Worm (Caenorhabditis elegans) whole organism, L4 larva: ENCODE measurements around the gene lgc-15.

ENCODE experiments used
- F10B5.3 ChIP-seq: sonication (generic microtip); optimal IDR thresholded peaks from 2 replicates; lab custom pipeline; 2016; ENCODE audit warnings: mild to moderate bottlenecking, missing genetic modification characterization, missing compliant biosample characterization
- F37D6.2 ChIP-seq: sonication (generic microtip); optimal IDR thresholded peaks from 2 replicates; lab custom pipeline; 2016; ENCODE audit warnings: mild to moderate bottlenecking, missing genetic modification characterization, missing compliant biosample characterization
- Y48G9A.11 ChIP-seq: fragments of 200-800 bp; sonication (Bioruptor generic); IDR thresholded peaks from 2 replicates; pipeline ENCODE4 v1.3.6; 2022; ENCODE audit warnings: missing genetic modification reagents, missing genetic modification characterization, missing compliant biosample characterization
- ZK546.5 ChIP-seq, 2 experiments: sonication (generic microtip); optimal IDR thresholded peaks; 2 replicates each; lab custom pipeline; 2017; ENCODE audit warnings: missing biosample characterization in 2 of 2, missing genetic modification characterization in 2 of 2
- aha-1 ChIP-seq: fragments of 150-350 bp; peaks from one replicate; lab custom pipeline; 2014; ENCODE audit warnings: missing biosample characterization, missing genetic modification characterization
- ama-1 ChIP-seq: fragments of 150-350 bp; optimal IDR thresholded peaks from 2 replicates; lab custom pipeline; 2014; ENCODE audit warnings: inconsistent platforms, mixed read lengths
- arid-1 ChIP-seq: fragments of 200-800 bp; sonication (Bioruptor generic); conservative IDR thresholded peaks from 2 replicates; pipeline ENCODE4 v1.3.6; 2022; ENCODE audit warnings: missing genetic modification reagents, missing genetic modification characterization, missing compliant biosample characterization
- attf-4 ChIP-seq: sonication (generic microtip); optimal IDR thresholded peaks from 3 replicates; lab custom pipeline; 2017; ENCODE audit warnings: missing biosample characterization, missing genetic modification characterization
- ceh-44 ChIP-seq: fragments of 200-800 bp; sonication (Bioruptor generic); IDR thresholded peaks from 2 replicates; pipeline ENCODE4 v1.3.6; 2022; ENCODE audit warnings: missing genetic modification reagents, missing genetic modification characterization, missing compliant biosample characterization
- daf-16 ChIP-seq, 3 experiments: sonication (generic microtip); optimal IDR thresholded peaks; 2 replicates each; lab custom pipeline; 2016 to 2017; ENCODE audit warnings: missing genetic modification characterization in 3 of 3, missing genetic modification reagents in 3 of 3, mild to moderate bottlenecking in 2 of 3, missing compliant biosample characterization in 2 of 3, missing biosample characterization in 1 of 3, moderate library complexity in 1 of 3
- daf-8 ChIP-seq: fragments of 200-800 bp; sonication (Bioruptor generic); IDR thresholded peaks from 2 replicates; pipeline ENCODE4 v1.3.6; 2022; ENCODE audit warnings: missing genetic modification characterization, missing compliant biosample characterization
- dmd-6 ChIP-seq: fragments of 200-800 bp; sonication (Bioruptor generic); IDR thresholded peaks from 2 replicates; pipeline ENCODE4 v1.3.6; 2022; ENCODE audit warnings: missing genetic modification reagents, missing genetic modification characterization, missing compliant biosample characterization
- duxl-1 ChIP-seq: sonication (generic microtip); optimal IDR thresholded peaks from 2 replicates; lab custom pipeline; 2016; ENCODE audit warnings: mild to moderate bottlenecking, missing genetic modification characterization, moderate library complexity, missing compliant biosample characterization; ENCODE audit not compliant: poor library complexity
- dve-1 ChIP-seq: sonication (generic microtip); optimal IDR thresholded peaks from 2 replicates; lab custom pipeline; 2017; ENCODE audit warnings: antibody characterized with exemption, mild to moderate bottlenecking, missing genetic modification characterization, missing compliant biosample characterization; ENCODE audit not compliant: insufficient read depth
- hlh-11 ChIP-seq: fragments of 200-800 bp; sonication (Bioruptor generic); optimal IDR thresholded peaks from 2 replicates; lab custom pipeline; 2018; ENCODE audit warnings: mild to moderate bottlenecking, missing genetic modification characterization, missing compliant biosample characterization
- hlh-30 ChIP-seq: sonication (generic microtip); optimal IDR thresholded peaks from 2 replicates; lab custom pipeline; 2017; ENCODE audit warnings: antibody characterized with exemption, mild to moderate bottlenecking, missing genetic modification characterization, missing compliant biosample characterization; ENCODE audit not compliant: insufficient read depth
- jun-1 ChIP-seq: fragments of 150-350 bp; optimal IDR thresholded peaks from 2 replicates; lab custom pipeline; 2014; ENCODE audit warnings: missing biosample characterization, missing genetic modification reagents, missing genetic modification characterization
- lin-15B ChIP-seq: fragments of 150-350 bp; sonication (generic microtip); optimal IDR thresholded peaks from 3 replicates; lab custom pipeline; 2014; ENCODE audit warnings: missing biosample characterization, missing genetic modification characterization
- lin-38 ChIP-seq: fragments of 200-800 bp; sonication (Bioruptor generic); IDR thresholded peaks from 2 replicates; pipeline ENCODE4 v1.3.6; 2022; ENCODE audit warnings: missing genetic modification reagents, missing genetic modification characterization, missing compliant biosample characterization
- madf-9 ChIP-seq: fragments of 200-800 bp; sonication (Bioruptor generic); conservative IDR thresholded peaks from 2 replicates; pipeline ENCODE4 v1.3.6; 2022; ENCODE audit warnings: missing genetic modification reagents, missing genetic modification characterization, missing compliant biosample characterization
- mdt-29 ChIP-seq: fragments of 200-800 bp; sonication (Bioruptor generic); IDR thresholded peaks from 2 replicates; pipeline ENCODE4 v1.3.6; 2022; ENCODE audit warnings: missing genetic modification reagents, missing genetic modification characterization, missing compliant biosample characterization
- mxl-3 ChIP-seq: fragments of 200-800 bp; sonication (Bioruptor generic); optimal IDR thresholded peaks from 2 replicates; lab custom pipeline; 2018; ENCODE audit warnings: mild to moderate bottlenecking, missing genetic modification characterization, missing compliant biosample characterization
- nhr-10 ChIP-seq: fragments of 150-350 bp; optimal IDR thresholded peaks from 2 replicates; lab custom pipeline; 2014; ENCODE audit warnings: missing biosample characterization, missing genetic modification characterization
- nhr-11 ChIP-seq: fragments of 150-350 bp; optimal IDR thresholded peaks from 2 replicates; lab custom pipeline; 2014; ENCODE audit warnings: missing biosample characterization, missing genetic modification characterization
- nhr-28 ChIP-seq: fragments of 150-350 bp; optimal IDR thresholded peaks from 2 replicates; lab custom pipeline; 2014; ENCODE audit warnings: missing biosample characterization, missing genetic modification characterization
- nhr-42 ChIP-seq: fragments of 200-800 bp; sonication (Bioruptor generic); IDR thresholded peaks from 2 replicates; pipeline ENCODE4 v1.3.6; 2022; ENCODE audit warnings: missing genetic modification characterization, missing compliant biosample characterization
- nhr-76 ChIP-seq: fragments of 150-350 bp; optimal IDR thresholded peaks from 2 replicates; lab custom pipeline; 2014; ENCODE audit warnings: missing biosample characterization, missing genetic modification characterization
- nhr-77 ChIP-seq: fragments of 150-350 bp; optimal IDR thresholded peaks from 2 replicates; lab custom pipeline; 2014; ENCODE audit warnings: missing biosample characterization, missing genetic modification characterization
- pqm-1 ChIP-seq: sonication (generic microtip); optimal IDR thresholded peaks from 2 replicates; lab custom pipeline; 2017; ENCODE audit warnings: missing biosample characterization, missing genetic modification characterization
- saeg-2 ChIP-seq: fragments of 200-800 bp; sonication (Bioruptor generic); IDR thresholded peaks from 2 replicates; pipeline ENCODE4 v1.3.6; 2022; ENCODE audit warnings: missing genetic modification reagents, missing genetic modification characterization, missing compliant biosample characterization
- sdz-12 ChIP-seq: fragments of 200-800 bp; sonication (Bioruptor generic); optimal IDR thresholded peaks from 2 replicates; lab custom pipeline; 2018; ENCODE audit warnings: mild to moderate bottlenecking, missing genetic modification characterization, missing compliant biosample characterization
- set-16 ChIP-seq: fragments of 200-800 bp; sonication (Bioruptor generic); IDR thresholded peaks from 2 replicates; pipeline ENCODE4 v1.3.6; 2022; ENCODE audit warnings: missing genetic modification reagents, missing genetic modification characterization, missing compliant biosample characterization
- skn-1 ChIP-seq: fragments of 150-350 bp; optimal IDR thresholded peaks from 2 replicates; lab custom pipeline; 2014; ENCODE audit warnings: missing biosample characterization, missing genetic modification characterization
- snpc-1.2 ChIP-seq: fragments of 200-800 bp; sonication (Bioruptor generic); IDR thresholded peaks from 2 replicates; pipeline ENCODE4 v1.3.6; 2022; ENCODE audit warnings: missing genetic modification reagents, missing genetic modification characterization, missing compliant biosample characterization
- snpc-4 ChIP-seq: fragments of 150-350 bp; optimal IDR thresholded peaks from 2 replicates; lab custom pipeline; 2014; ENCODE audit warnings: missing biosample characterization, missing genetic modification characterization
- unc-62 ChIP-seq, 3 experiments: fragments of 150-350 bp in 1 of 3; sonication (generic microtip); optimal IDR thresholded peaks in 2 of 3; peaks in 1 of 3; 1 replicate in 1 of 3; 2 replicates in 2 of 3; lab custom pipeline; 2014 to 2017; ENCODE audit warnings: missing biosample characterization in 3 of 3, missing genetic modification characterization in 3 of 3, missing genetic modification reagents in 3 of 3, missing genotype in 1 of 3
- vab-7 ChIP-seq: fragments of 200-800 bp; sonication (Bioruptor generic); IDR thresholded peaks from 2 replicates; pipeline ENCODE4 v1.3.6; 2022; ENCODE audit warnings: missing genetic modification reagents, missing genetic modification characterization, missing compliant biosample characterization
- ztf-11 ChIP-seq: fragments of 150-350 bp; optimal IDR thresholded peaks from 2 replicates; lab custom pipeline; 2014; ENCODE audit warnings: missing biosample characterization, missing genetic modification characterization

Gene lgc-15

DNA sequence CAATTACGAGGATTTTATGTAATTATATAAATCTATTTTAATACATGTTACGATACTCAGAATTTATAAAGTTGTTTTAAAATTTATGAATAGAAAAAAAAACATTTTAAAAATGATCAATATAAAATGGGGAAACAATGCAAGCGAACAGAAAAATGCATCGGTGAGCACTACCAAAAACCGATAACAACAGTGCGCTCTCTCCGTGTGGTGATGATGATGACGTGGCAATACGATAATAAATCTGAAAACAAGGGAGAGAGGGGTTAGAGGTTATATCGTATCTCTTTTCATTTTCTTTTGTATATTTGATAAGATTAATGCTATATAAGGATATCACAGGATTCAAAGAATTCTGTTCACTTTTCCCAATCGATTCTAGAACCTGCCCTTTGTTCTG lies 31.8 kb downstream of the lgc-15 start:
- no peak for TF ChIP-seq Y48G9A.11 (GFP tag; lab: Robert Waterston, UW)
- TF ChIP-seq skn-1 (tag; lab: Kevin White, UChicago) = no peak
- TF ChIP-seq aha-1 (tag; lab: Kevin White, UChicago) = no peak
- TF ChIP-seq nhr-28 (tag; lab: Kevin White, UChicago) = peak; percentile 30
- peak; percentile 20 for TF ChIP-seq pqm-1 (tag; lab: Kevin White, UChicago)
- TF ChIP-seq daf-8 = no peak
- TF ChIP-seq daf-16 (GFP tag; optimal IDR thresholded peaks at IDR 0.05; lab: Kevin White, UChicago) = no peak
- TF ChIP-seq daf-16 (tag; optimal IDR thresholded peaks at IDR 0.05; lab: Kevin White, UChicago) = peak; percentile 72
- TF ChIP-seq set-16 (GFP tag; lab: Robert Waterston, UW) = no peak
- peak; percentile 47 for TF ChIP-seq dve-1 (tag; lab: Kevin White, UChicago)
- peak in 1 of 2 experiments; percentile 85 for TF ChIP-seq unc-62 (GFP tag; optimal IDR thresholded peaks at IDR 0.05 in 1 of 2; lab: Kevin White, UChicago)
- TF ChIP-seq unc-62 (tag; optimal IDR thresholded peaks at IDR 0.05; lab: Kevin White, UChicago) = no peak
- TF ChIP-seq nhr-42 (GFP tag; lab: Robert Waterston, UW) = no peak
- no peak for TF ChIP-seq sdz-12 (GFP tag; lab: Kevin White, UChicago)

DNA sequence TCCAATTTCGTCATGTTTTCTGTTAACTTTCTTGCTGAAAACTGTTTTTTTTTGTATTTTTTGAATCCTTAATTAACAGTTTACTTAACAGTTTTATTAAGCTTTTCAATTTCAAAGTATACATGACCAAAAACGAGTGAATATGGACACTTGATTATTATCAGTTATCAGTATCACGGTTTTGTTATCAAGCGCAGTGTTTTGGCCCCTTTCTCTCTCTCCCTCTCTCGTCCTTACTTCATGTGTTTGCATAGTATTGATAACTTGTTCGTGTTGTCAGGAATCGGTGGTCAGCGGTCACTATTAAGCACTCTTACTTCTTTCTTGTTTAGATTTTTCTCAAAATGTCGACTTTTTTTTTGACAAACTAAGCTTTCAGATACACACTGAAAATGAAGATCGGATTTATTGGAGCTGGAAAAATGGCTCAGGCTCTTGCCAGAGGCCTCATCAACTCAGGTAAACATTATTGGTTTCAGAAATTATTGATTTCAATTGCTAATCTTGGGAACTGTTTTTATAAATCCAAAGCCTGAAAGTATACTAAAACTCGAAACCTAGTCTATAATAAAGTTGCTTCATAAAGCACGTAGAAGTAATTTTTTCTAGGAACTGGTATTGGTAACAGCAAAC lies 32.4 kb downstream of the lgc-15 start, which contains the start of gene pycr-1:
TSS of gene pycr-1 (plus strand) at position 380 of the 633 bp plus-strand sequence.
- TF ChIP-seq arid-1 (GFP tag; lab: Robert Waterston, UW) (no peak), dve-1 (tag; lab: Kevin White, UChicago) (peak; percentile 14), mdt-29 (GFP tag; lab: Robert Waterston, UW) (no peak), nhr-28 (tag; lab: Kevin White, UChicago) (peak; percentile 65), pqm-1 (tag; lab: Kevin White, UChicago) (peak; percentile 77), dmd-6 (GFP tag; lab: Robert Waterston, UW) (peak; percentile 39), snpc-1.2 (no peak), F37D6.2 (no peak), ama-1 (no peak), hlh-30 (tag; lab: Kevin White, UChicago) (peak; percentile 24), lin-15B (no peak), hlh-11 (peak; percentile 49), aha-1 (tag; lab: Kevin White, UChicago) (peak; percentile 62), daf-16 (GFP tag; optimal IDR thresholded peaks at IDR 0.05; lab: Kevin White, UChicago) (no peak), daf-16 (tag; optimal IDR thresholded peaks at IDR 0.05; lab: Kevin White, UChicago) (peak; percentile 90), nhr-76 (tag; lab: Kevin White, UChicago) (no peak)

DNA sequence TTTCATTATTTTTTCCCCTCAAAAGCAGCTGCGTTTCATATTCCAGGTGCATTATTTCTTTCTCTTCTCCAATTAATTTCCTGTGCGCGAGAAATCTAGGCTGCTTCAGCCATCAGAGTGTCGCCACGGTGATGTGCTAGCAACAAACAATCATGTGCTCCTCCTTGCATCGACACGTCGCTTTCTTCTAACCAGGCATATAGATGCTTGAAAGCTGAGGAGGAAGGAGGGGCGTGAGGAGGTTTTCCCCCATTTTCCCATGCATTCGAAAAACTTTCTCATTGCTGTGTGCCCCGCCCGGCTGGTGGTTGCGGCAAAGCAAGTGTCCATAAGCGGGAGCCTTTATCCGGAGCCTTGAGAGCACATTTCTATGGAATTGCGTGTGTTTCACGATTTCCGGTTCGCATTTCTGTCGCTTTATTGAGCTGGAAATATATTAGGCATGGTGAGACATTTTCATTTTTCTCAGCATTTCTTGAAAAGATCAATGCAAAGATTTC lies 35.6 kb downstream of the lgc-15 start, which contains the start of gene znf-474:
TSS of gene znf-474 (plus strand) at position 287 of the 500 bp plus-strand sequence.
- no peak for TF ChIP-seq madf-9 (GFP tag; lab: Robert Waterston, UW)
- peak; percentile 4 for TF ChIP-seq nhr-11 (tag; lab: Kevin White, UChicago)
- TF ChIP-seq mdt-29 (GFP tag; lab: Robert Waterston, UW) = no peak
- TF ChIP-seq, all 104 proteins: peak for 1

DNA sequence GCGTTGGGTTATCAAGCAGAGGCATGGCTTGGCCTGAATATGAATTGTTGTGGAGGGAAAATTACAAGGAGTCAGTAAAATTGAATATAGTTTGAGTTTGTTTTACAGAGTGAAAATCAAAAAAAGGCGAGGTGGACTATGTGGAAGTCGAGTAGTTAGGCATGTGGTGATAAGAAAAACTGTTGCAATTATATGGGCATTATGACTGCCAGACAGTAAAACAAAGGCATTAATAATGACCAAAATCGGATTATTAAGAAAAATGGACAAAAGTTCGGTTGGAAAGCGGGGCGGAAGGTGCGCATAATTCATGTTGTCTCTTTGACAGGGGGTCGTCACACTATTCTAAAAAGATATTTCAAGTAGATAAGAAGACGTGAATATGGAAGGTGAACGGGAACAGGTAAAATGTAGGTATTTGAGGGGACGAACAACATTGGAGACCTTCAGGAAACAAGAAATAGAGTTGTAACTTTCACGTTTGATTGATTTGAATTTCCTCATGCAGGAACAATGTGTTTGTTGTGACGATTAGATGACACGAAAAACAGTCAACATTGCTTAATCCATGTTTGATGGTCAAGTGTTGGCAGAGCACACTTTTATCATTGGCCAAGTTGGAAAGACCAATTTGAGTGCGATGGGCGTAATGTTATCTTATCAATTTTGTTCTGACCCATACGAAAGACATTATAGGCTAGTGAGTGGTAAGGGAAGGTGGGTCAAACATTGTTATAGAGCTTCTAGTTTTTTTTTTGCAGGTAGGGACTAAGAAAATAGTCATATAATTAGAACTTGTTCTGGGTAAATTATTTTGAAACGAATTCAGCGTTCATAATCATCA lies 40.2 kb downstream of the lgc-15 start, which contains the start of gene mfsd-11:
TSS of gene mfsd-11 (minus strand) at position 51 of the 844 bp plus-strand sequence.
- peak; percentile 43 for TF ChIP-seq pqm-1 (tag; lab: Kevin White, UChicago)
- TF ChIP-seq saeg-2 (GFP tag; lab: Robert Waterston, UW) = no peak
- TF ChIP-seq nhr-10 = no peak
- no peak for TF ChIP-seq snpc-4 (tag; lab: Kevin White, UChicago)
- TF ChIP-seq dmd-6 (GFP tag; lab: Robert Waterston, UW) = 0 out of 2 replicates have a peak, but pooled peaks have one; percentile 10
- no peak for TF ChIP-seq nhr-42 (GFP tag; lab: Robert Waterston, UW)
- no peak for TF ChIP-seq ceh-44 (GFP tag; lab: Robert Waterston, UW)
- TF ChIP-seq ztf-11 (tag; lab: Kevin White, UChicago) = no peak
- TF ChIP-seq lin-38 (GFP tag; lab: Robert Waterston, UW) = no peak
- TF ChIP-seq attf-4 (tag; lab: Kevin White, UChicago) = no peak
- no peak for TF ChIP-seq jun-1 (tag; lab: Kevin White, UChicago)
- TF ChIP-seq lin-15B = no peak
- peak; percentile 13 for TF ChIP-seq nhr-28 (tag; lab: Kevin White, UChicago)
- TF ChIP-seq vab-7 (GFP tag; lab: Robert Waterston, UW) = no peak
- TF ChIP-seq snpc-1.2 = no peak
- TF ChIP-seq aha-1 (tag; lab: Kevin White, UChicago) = no peak
- TF ChIP-seq nhr-77 (tag; lab: Kevin White, UChicago) = no peak
- TF ChIP-seq ZK546.5 (tag; optimal IDR thresholded peaks at IDR 0.05; lab: Kevin White, UChicago) = no peak
- no peak for TF ChIP-seq mxl-3 (GFP tag; lab: Kevin White, UChicago)
- no peak for TF ChIP-seq daf-16 (GFP tag; optimal IDR thresholded peaks at IDR 0.05; lab: Kevin White, UChicago)
- TF ChIP-seq daf-16 (tag; optimal IDR thresholded peaks at IDR 0.05; lab: Kevin White, UChicago) = peak; percentile 43
- TF ChIP-seq unc-62 (GFP tag; optimal IDR thresholded peaks at IDR 0.05 in 1 of 2; lab: Kevin White, UChicago) = peak in 1 of 2 experiments; percentile 65
- TF ChIP-seq unc-62 (tag; optimal IDR thresholded peaks at IDR 0.05; lab: Kevin White, UChicago) = no peak
- TF ChIP-seq duxl-1 = no peak
- no peak for TF ChIP-seq F10B5.3 (tag; lab: Kevin White, UChicago)
